Worm (Caenorhabditis elegans) whole organism, dauer: ENCODE data around the gene F54D5.23.
"Not testable (repeated sequence)": the region's sequence is repeated elsewhere in the genome, so short reads cannot be mapped to it uniquely, and the experiment has no call there.

Source experiments
- unc-62 ChIP-seq: sonication (generic microtip); optimal IDR thresholded peaks from 2 replicates; lab custom pipeline; 2017; ENCODE audit warnings: missing biosample characterization, missing genetic modification reagents, missing genetic modification characterization

F54D5.23 gene

ce11 chrII:11545299-11545951 lies 23.7 kb downstream of the F54D5.23 start, which contains the start of gene dnj-13:
dnj-13 (plus strand) TSS chrII:11545701.
- TF ChIP-seq unc-62 (GFP tag; lab: Kevin White, UChicago) = no peak

ce11 chrII:11544714-11545113 lies 24.4 kb downstream of the F54D5.23 start, which contains the start of gene F54D5.9:
F54D5.9 (minus strand) TSS chrII:11544828.
- TF ChIP-seq unc-62 (GFP tag; lab: Kevin White, UChicago) = no peak

- no peak for TF ChIP-seq unc-62 (GFP tag; lab: Kevin White, UChicago)
Measured at ce11 chrII:11542958-11543357, 26.1 kb downstream of the F54D5.23 start.

- TF ChIP-seq unc-62 (GFP tag; lab: Kevin White, UChicago) = no peak
Measured at ce11 chrII:11542385-11542784, 26.7 kb downstream of the F54D5.23 start, which contains the start of gene gtf-2E2. gtf-2E2 (minus strand) TSS chrII:11542495.

- TF ChIP-seq unc-62 (GFP tag; lab: Kevin White, UChicago) = no peak
Measured at ce11 chrII:11538741-11539140, 30.3 kb downstream of the F54D5.23 start, which contains the start of gene Y62F5A.9. Y62F5A.9 (minus strand) TSS chrII:11538841.

- no peak for TF ChIP-seq unc-62 (GFP tag; lab: Kevin White, UChicago)
Measured at ce11 chrII:11537606-11538016, 31.5 kb downstream of the F54D5.23 start.

- no peak for TF ChIP-seq unc-62 (GFP tag; lab: Kevin White, UChicago)
Measured at ce11 chrII:11537115-11537514, 32.0 kb downstream of the F54D5.23 start.

ce11 chrII:11536505-11536904 lies 32.6 kb downstream of the F54D5.23 start:
- TF ChIP-seq unc-62 (GFP tag; lab: Kevin White, UChicago) = no peak

- no peak for TF ChIP-seq unc-62 (GFP tag; lab: Kevin White, UChicago)
Measured at ce11 chrII:11535924-11536323, 33.2 kb downstream of the F54D5.23 start.

ce11 chrII:11535429-11535828 lies 33.7 kb downstream of the F54D5.23 start:
- TF ChIP-seq unc-62 (GFP tag; lab: Kevin White, UChicago) = no peak

ce11 chrII:11534429-11535099 lies 34.5 kb downstream of the F54D5.23 start, which contains the start of gene Y62F5A.12:
Y62F5A.12 (minus strand) TSS chrII:11534479.
- TF ChIP-seq unc-62 (GFP tag; lab: Kevin White, UChicago) = not testable (repeated sequence)

ce11 chrII:11533716-11534115 lies 35.4 kb downstream of the F54D5.23 start, which contains the start of gene mdt-8:
mdt-8 (minus strand) TSS chrII:11533816.
- TF ChIP-seq unc-62 (GFP tag; lab: Kevin White, UChicago) = no peak

ce11 chrII:11526954-11527353 lies 42.1 kb downstream of the F54D5.23 start, which contains the start of gene age-1:
age-1 (minus strand) TSS chrII:11527054.
- no peak for TF ChIP-seq unc-62 (GFP tag; lab: Kevin White, UChicago)

ce11 chrII:11521300-11521699 lies 47.8 kb downstream of the F54D5.23 start, which contains the start of gene Y62F5A.10:
Y62F5A.10 (plus strand) TSS chrII:11521600.
- no peak for TF ChIP-seq unc-62 (GFP tag; lab: Kevin White, UChicago)
